Fruit fly (Drosophila melanogaster) whole organism, prepupa: Measurements from ENCODE around the gene CG32110.

Experiments
- CG16779 ChIP-seq: fragments of 200-800 bp; sonication (Bioruptor generic); optimal IDR thresholded peaks from 3 replicates; lab custom pipeline; 2017; ENCODE audit warnings: missing biosample characterization, mild to moderate bottlenecking, missing genetic modification characterization
- CG3032 ChIP-seq: fragments of 200-800 bp; optimal IDR thresholded peaks from 2 replicates; lab custom pipeline; 2019; ENCODE audit warnings: missing biosample characterization, mild to moderate bottlenecking, missing genetic modification characterization, moderate library complexity
- CG6163 ChIP-seq: fragments of 200-800 bp; sonication (Bioruptor generic); IDR thresholded peaks from 3 replicates; pipeline ENCODE4 v1.3.6; 2022; ENCODE audit warnings: missing biosample characterization, missing genetic modification characterization
- CG6276 ChIP-seq: fragments of 200-800 bp; sonication (Bioruptor generic); optimal IDR thresholded peaks from 2 replicates; lab custom pipeline; 2017; ENCODE audit warnings: missing biosample characterization, mild to moderate bottlenecking, missing genetic modification characterization
- Eip93F ChIP-seq: fragments of 200-800 bp; sonication (Bioruptor generic); optimal IDR thresholded peaks from 2 replicates; lab custom pipeline; 2016; ENCODE audit warnings: missing biosample characterization, mild to moderate bottlenecking, missing genetic modification characterization
- Ets21C ChIP-seq: fragments of 200-800 bp; sonication (Bioruptor generic); optimal IDR thresholded peaks from 3 replicates; lab custom pipeline; 2016; ENCODE audit warnings: missing biosample characterization, missing genetic modification characterization
- Hr38 ChIP-seq: sonication (Bioruptor generic); optimal IDR thresholded peaks from 2 replicates; lab custom pipeline; 2016; ENCODE audit warnings: missing biosample characterization, missing genetic modification characterization
- Smox ChIP-seq: fragments of 200-800 bp; sonication (Bioruptor generic); optimal IDR thresholded peaks from 3 replicates; lab custom pipeline; 2016; ENCODE audit warnings: missing biosample characterization, missing genetic modification characterization
- Sox14 ChIP-seq: fragments of 200-800 bp; sonication (Bioruptor generic); optimal IDR thresholded peaks from 3 replicates; lab custom pipeline; 2016; ENCODE audit warnings: missing biosample characterization, missing genetic modification characterization
- cyc ChIP-seq: fragments of 200-800 bp; sonication (Bioruptor generic); optimal IDR thresholded peaks from 3 replicates; lab custom pipeline; 2016; ENCODE audit warnings: missing biosample characterization, missing genetic modification characterization
- fd85E ChIP-seq: fragments of 200-800 bp; sonication (Bioruptor generic); optimal IDR thresholded peaks from 3 replicates; lab custom pipeline; 2016; ENCODE audit warnings: missing biosample characterization, missing genetic modification characterization
- spab ChIP-seq: fragments of 200-800 bp; sonication (Bioruptor generic); optimal IDR thresholded peaks from 2 replicates; lab custom pipeline; 2017; ENCODE audit warnings: missing biosample characterization, mild to moderate bottlenecking, missing genetic modification characterization, missing genetic modification reagents
- vri ChIP-seq: fragments of 200-800 bp; sonication (Bioruptor generic); optimal IDR thresholded peaks from 3 replicates; lab custom pipeline; 2016; ENCODE audit warnings: missing biosample characterization, mild to moderate bottlenecking, missing genetic modification characterization

dm6 chr3L:12802443-12802865 lies 6.1 kb upstream of the CG32110 start:
- TF ChIP-seq Ets21C (GFP tag; lab: Kevin White, UChicago) (no peak), CG3032 (tag; lab: Kevin White, UChicago) (no peak), CG6163 (GFP tag; lab: Robert Waterston, UW) (peak; percentile 86), CG16779 (tag; lab: Kevin White, UChicago) (peak; percentile 77), fd85E (no peak), Sox14 (GFP tag; lab: Kevin White, UChicago) (peak; percentile 63), Eip93F (peak; percentile 24), spab (no peak), CG6276 (GFP tag; lab: Kevin White, UChicago) (peak; percentile 95), Hr38 (GFP tag; lab: Kevin White, UChicago) (no peak), cyc (no peak), Smox (GFP tag; lab: Kevin White, UChicago) (no peak), vri (GFP tag; lab: Kevin White, UChicago) (peak; percentile 86)
